Fruit fly (Drosophila melanogaster) Kc167 (cell line): ENCODE measurements around the gene CG9288.

Experiments
- Myc ChIP-seq: fragments of >200 bp; optimal IDR thresholded peaks from 2 replicates; lab custom pipeline; 2017; ENCODE audit warnings: missing external identifiers
- Sin3A ChIP-seq: fragments of >200 bp; optimal IDR thresholded peaks from 2 replicates; lab custom pipeline; 2018; ENCODE audit warnings: missing external identifiers
- insv ChIP-seq: fragments of >200 bp; optimal IDR thresholded peaks from 3 replicates; lab custom pipeline; 2018; ENCODE audit warnings: missing external identifiers
- psq ChIP-seq: fragments of >200 bp; optimal IDR thresholded peaks from 2 replicates; lab custom pipeline; 2017; ENCODE audit warnings: missing external identifiers

- TF ChIP-seq psq (lab: Kevin White, UChicago) (no peak), Myc (no peak), insv (lab: Kevin White, UChicago) (no peak), Sin3A (no peak)
Measured at dm6 chr3R:13788672-13789071, 9.2 kb downstream of the CG9288 start.
